Worm (Caenorhabditis elegans): ENCODE results near the gene F56D6.19.

ce11 chrIV:3878283-3878938, 36.2 kb upstream of the F56D6.19 start, which contains the start of gene F37C4.6:
- no peak for TF ChIP-seq flt-1 (GFP tag; IDR thresholded peaks at IDR 0.05)
- TF ChIP-seq klf-2 (GFP tag; conservative IDR thresholded peaks at IDR 0.05): no peak

Data from whole organism, midembryonic.